Fruit fly (Drosophila melanogaster) whole organism, embryonic: Measurements from ENCODE around the gene CG43333.

Experiments
- Aef1 ChIP-seq: fragments of 200-800 bp; sonication (Bioruptor generic); IDR thresholded peaks from 3 replicates; pipeline ENCODE4 v1.3.6; 2022; ENCODE audit warnings: missing biosample characterization, missing genetic modification characterization
- CG11085 ChIP-seq: fragments of 200-800 bp; sonication (Bioruptor generic); IDR thresholded peaks from 2 replicates; pipeline ENCODE4 v1.3.6; 2022; ENCODE audit warnings: missing biosample characterization, missing genetic modification characterization
- CG11504 ChIP-seq: fragments of 200-800 bp; sonication (Bioruptor generic); optimal IDR thresholded peaks from 3 replicates; lab custom pipeline; 2019; ENCODE audit warnings: missing biosample characterization, mild to moderate bottlenecking, missing genetic modification characterization, moderate library complexity
- CG11560 ChIP-seq: fragments of 200-800 bp; sonication (Bioruptor generic); IDR thresholded peaks from 3 replicates; pipeline ENCODE4 v1.3.6; 2022; ENCODE audit warnings: missing biosample characterization, missing genetic modification characterization
- CG1233 ChIP-seq: fragments of 200-800 bp; sonication (Bioruptor generic); optimal IDR thresholded peaks from 4 replicates; lab custom pipeline; 2018; ENCODE audit warnings: missing biosample characterization, mild to moderate bottlenecking, missing genetic modification characterization
- CG12659 ChIP-seq: fragments of 200-800 bp; sonication (Bioruptor generic); optimal IDR thresholded peaks from 3 replicates; lab custom pipeline; 2017; ENCODE audit warnings: mild to moderate bottlenecking, missing biosample characterization, missing genetic modification reagents, missing genetic modification characterization
- CG13775 ChIP-seq: fragments of 200-800 bp; sonication (Bioruptor generic); optimal IDR thresholded peaks from 3 replicates; lab custom pipeline; 2017; ENCODE audit warnings: missing biosample characterization, mild to moderate bottlenecking, missing genetic modification characterization
- CG14050 ChIP-seq: fragments of 200-800 bp; sonication (Bioruptor generic); IDR thresholded peaks from 3 replicates; pipeline ENCODE4 v1.3.6; 2022; ENCODE audit warnings: missing biosample characterization, missing genetic modification characterization
- CG1603 ChIP-seq: fragments of 200-800 bp; sonication (Bioruptor generic); optimal IDR thresholded peaks from 2 replicates; lab custom pipeline; 2019; ENCODE audit warnings: missing biosample characterization, mild to moderate bottlenecking, missing genetic modification characterization, moderate library complexity
- CG1832 ChIP-seq: fragments of 200-800 bp; sonication (Bioruptor generic); optimal IDR thresholded peaks from 2 replicates; lab custom pipeline; 2017; ENCODE audit warnings: missing biosample characterization, mild to moderate bottlenecking, missing genetic modification characterization, inconsistent platforms
- CG18599 ChIP-seq: fragments of 200-800 bp; sonication (Bioruptor generic); optimal IDR thresholded peaks from 3 replicates; lab custom pipeline; 2017; ENCODE audit warnings: missing biosample characterization, missing genetic modification characterization, mild to moderate bottlenecking, moderate library complexity, missing genetic modification reagents
- CG2712 ChIP-seq: fragments of 200-800 bp; optimal IDR thresholded peaks from 3 replicates; lab custom pipeline; 2019; ENCODE audit warnings: missing biosample characterization, mild to moderate bottlenecking, missing genetic modification characterization, moderate library complexity
- CG30403 ChIP-seq: fragments of 200-800 bp; sonication (Bioruptor generic); optimal IDR thresholded peaks from 3 replicates; lab custom pipeline; 2016; ENCODE audit warnings: missing biosample characterization, missing genetic modification characterization
- CG32772 ChIP-seq: fragments of 200-800 bp; sonication (Bioruptor generic); IDR thresholded peaks from 2 replicates; pipeline ENCODE4 v1.3.6; 2022; ENCODE audit warnings: missing biosample characterization, missing genetic modification characterization
- CG3847 ChIP-seq: fragments of 200-800 bp; sonication (Bioruptor generic); IDR thresholded peaks from 2 replicates; pipeline ENCODE4 v1.3.6; 2022; ENCODE audit warnings: missing biosample characterization, missing genetic modification characterization
- CG6689 ChIP-seq: fragments of 200-800 bp; sonication (Bioruptor generic); IDR thresholded peaks from 2 replicates; pipeline ENCODE4 v1.3.6; 2022; ENCODE audit warnings: missing biosample characterization, missing genetic modification characterization
- CG7372 ChIP-seq: fragments of 200-800 bp; sonication (Bioruptor generic); IDR thresholded peaks from 2 replicates; pipeline ENCODE4 v1.3.6; 2022; ENCODE audit warnings: missing biosample characterization, missing genetic modification characterization
- CG9727 ChIP-seq: fragments of 200-800 bp; sonication (Bioruptor generic); optimal IDR thresholded peaks from 3 replicates; lab custom pipeline; 2017; ENCODE audit warnings: missing biosample characterization, mild to moderate bottlenecking, missing genetic modification characterization
- CG9876 ChIP-seq: fragments of 200-800 bp; sonication (Bioruptor generic); optimal IDR thresholded peaks from 2 replicates; lab custom pipeline; 2016; ENCODE audit warnings: missing biosample characterization, missing genetic modification characterization
- CG9932 ChIP-seq: fragments of 200-800 bp; sonication (Bioruptor generic); IDR thresholded peaks from 2 replicates; pipeline ENCODE4 v1.3.6; 2022; ENCODE audit warnings: missing biosample characterization, missing genetic modification characterization
- E2f2 ChIP-seq: fragments of 200-800 bp; sonication (Bioruptor generic); IDR thresholded peaks from 2 replicates; pipeline ENCODE4 v1.3.6; 2022; ENCODE audit warnings: missing biosample characterization, missing genetic modification characterization
- ERR ChIP-seq: fragments of 200-800 bp; sonication (Bioruptor generic); optimal IDR thresholded peaks from 2 replicates; lab custom pipeline; 2016; ENCODE audit warnings: missing biosample characterization, missing genetic modification characterization
- HHEX ChIP-seq: fragments of 200-800 bp; sonication (Bioruptor generic); optimal IDR thresholded peaks from 3 replicates; lab custom pipeline; 2017; ENCODE audit warnings: missing biosample characterization, mild to moderate bottlenecking, missing genetic modification characterization, missing genetic modification reagents
- HLH4C ChIP-seq: fragments of 200-800 bp; sonication (Bioruptor generic); IDR thresholded peaks from 3 replicates; pipeline ENCODE4 v1.3.6; 2022; ENCODE audit warnings: missing biosample characterization, missing genetic modification characterization; ENCODE audit not compliant: partially characterized antibody
- Max ChIP-seq: fragments of 200-800 bp; sonication (Bioruptor generic); optimal IDR thresholded peaks from 2 replicates; lab custom pipeline; 2016; ENCODE audit warnings: missing biosample characterization, mild to moderate bottlenecking, missing genetic modification characterization
- Myb ChIP-seq: fragments of 200-800 bp; sonication (Bioruptor generic); optimal IDR thresholded peaks from 2 replicates; lab custom pipeline; 2016; ENCODE audit warnings: missing biosample characterization, missing genetic modification characterization
- Oaz ChIP-seq: fragments of 200-800 bp; sonication (Bioruptor generic); IDR thresholded peaks from 2 replicates; pipeline ENCODE4 v1.3.6; 2022; ENCODE audit warnings: missing biosample characterization, missing genetic modification characterization
- Oli ChIP-seq: fragments of 200-800 bp; sonication (Bioruptor generic); optimal IDR thresholded peaks from 2 replicates; lab custom pipeline; 2018; ENCODE audit warnings: missing biosample characterization, mild to moderate bottlenecking, missing genetic modification characterization, moderate library complexity
- PHDP ChIP-seq: fragments of 200-800 bp; sonication (Bioruptor generic); optimal IDR thresholded peaks from 3 replicates; lab custom pipeline; 2018; ENCODE audit warnings: missing biosample characterization, mild to moderate bottlenecking, missing genetic modification characterization, moderate library complexity
- Poxn ChIP-seq: fragments of 200-800 bp; sonication (Bioruptor generic); IDR thresholded peaks from 2 replicates; pipeline ENCODE4 v1.3.6; 2022; ENCODE audit warnings: missing biosample characterization, missing genetic modification characterization
- TFAM ChIP-seq: fragments of 200-800 bp; sonication (Bioruptor generic); optimal IDR thresholded peaks from 2 replicates; lab custom pipeline; 2017; ENCODE audit warnings: missing biosample characterization, missing genetic modification characterization, inconsistent platforms
- Xbp1 ChIP-seq: fragments of 200-800 bp; sonication (Bioruptor generic); optimal IDR thresholded peaks from 3 replicates; lab custom pipeline; 2016; ENCODE audit warnings: missing biosample characterization, mild to moderate bottlenecking, missing genetic modification characterization
- br ChIP-seq: fragments of >200 bp; optimal IDR thresholded peaks from 2 replicates; lab custom pipeline; 2017
- caup ChIP-seq: fragments of 200-800 bp; sonication (Bioruptor generic); optimal IDR thresholded peaks from 3 replicates; lab custom pipeline; 2017; ENCODE audit warnings: missing biosample characterization, mild to moderate bottlenecking, missing genetic modification characterization, moderate library complexity; ENCODE audit not compliant: severe bottlenecking
- chif ChIP-seq, 2 experiments: fragments of 200-800 bp; sonication (Bioruptor generic); optimal IDR thresholded peaks; 3 replicates each; lab custom pipeline; 2016; ENCODE audit warnings: missing biosample characterization in 2 of 2, missing genetic modification characterization in 2 of 2
- disco-r ChIP-seq: fragments of 200-800 bp; sonication (Bioruptor generic); optimal IDR thresholded peaks from 2 replicates; lab custom pipeline; 2016; ENCODE audit warnings: missing biosample characterization, missing genetic modification characterization
- dpn ChIP-seq, 2 experiments: fragments of 200-800 bp; sonication (Bioruptor generic); optimal IDR thresholded peaks; 3 replicates each; lab custom pipeline; 2016; ENCODE audit warnings: missing biosample characterization in 2 of 2, missing genetic modification characterization in 2 of 2
- exex ChIP-seq: fragments of 200-800 bp; sonication (Bioruptor generic); optimal IDR thresholded peaks from 4 replicates; lab custom pipeline; 2018; ENCODE audit warnings: missing biosample characterization, mild to moderate bottlenecking, missing genetic modification characterization, moderate library complexity
- fd102C ChIP-seq: fragments of 200-800 bp; sonication (Bioruptor generic); optimal IDR thresholded peaks from 2 replicates; lab custom pipeline; 2018; ENCODE audit warnings: missing biosample characterization, mild to moderate bottlenecking, missing genetic modification characterization, moderate library complexity
- fd3F ChIP-seq: fragments of 200-800 bp; sonication (Bioruptor generic); optimal IDR thresholded peaks from 2 replicates; lab custom pipeline; 2018; ENCODE audit warnings: missing biosample characterization, mild to moderate bottlenecking, missing genetic modification characterization, moderate library complexity
- ftz-f1 ChIP-seq: fragments of 200-800 bp; sonication (Bioruptor generic); optimal IDR thresholded peaks from 2 replicates; lab custom pipeline; 2016; ENCODE audit warnings: missing biosample characterization, missing genetic modification characterization
- gsb ChIP-seq: fragments of 200-800 bp; sonication (Bioruptor generic); IDR thresholded peaks from 2 replicates; pipeline ENCODE4 v1.3.6; 2022; ENCODE audit warnings: missing biosample characterization, missing genetic modification characterization
- gt ChIP-seq: fragments of 200-800 bp; sonication (Bioruptor generic); IDR thresholded peaks from 2 replicates; pipeline ENCODE4 v1.3.6; 2022; ENCODE audit warnings: missing biosample characterization, missing genetic modification characterization
- mld ChIP-seq: fragments of 200-800 bp; sonication (Bioruptor generic); IDR thresholded peaks from 3 replicates; pipeline ENCODE4 v1.3.6; 2022; ENCODE audit warnings: missing biosample characterization, missing genetic modification characterization; ENCODE audit not compliant: partially characterized antibody
- oc ChIP-seq: fragments of 200-800 bp; sonication (Bioruptor generic); optimal IDR thresholded peaks from 2 replicates; lab custom pipeline; 2018; ENCODE audit warnings: missing biosample characterization, mild to moderate bottlenecking, missing genetic modification characterization, moderate library complexity
- pb ChIP-seq: fragments of 200-800 bp; sonication (Bioruptor generic); optimal IDR thresholded peaks from 3 replicates; lab custom pipeline; 2016; ENCODE audit warnings: missing biosample characterization, missing genetic modification characterization
- prd ChIP-seq, 3 experiments: fragments of >200 bp in 2 of 3; fragments of 200-800 bp in 1 of 3; sonication (Bioruptor generic) in 1 of 3; optimal IDR thresholded peaks in 2 of 3; IDR thresholded peaks in 1 of 3; 2 replicates in 2 of 3; 3 replicates in 1 of 3; pipeline versions ENCODE4 v1.3.6 to Lab custom; 2017 to 2022; ENCODE audit warnings: missing biosample characterization in 1 of 3, missing genetic modification characterization in 1 of 3
- sr ChIP-seq: fragments of 200-800 bp; sonication (Bioruptor generic); IDR thresholded peaks from 3 replicates; pipeline ENCODE4 v1.3.6; 2022; ENCODE audit warnings: missing biosample characterization, missing genetic modification characterization
- tio ChIP-seq: fragments of 200-800 bp; sonication (Bioruptor generic); optimal IDR thresholded peaks from 2 replicates; lab custom pipeline; 2017; ENCODE audit warnings: missing biosample characterization, missing genetic modification characterization, inconsistent platforms
- unpg ChIP-seq: fragments of 200-800 bp; sonication (Bioruptor generic); optimal IDR thresholded peaks from 3 replicates; lab custom pipeline; 2018; ENCODE audit warnings: missing biosample characterization, mild to moderate bottlenecking, missing genetic modification characterization, moderate library complexity

Gene CG43333

dm6 chr2L:14141238-14141637 is 39.2 kb downstream of the CG43333 start (continued):
- TF ChIP-seq gsb (GFP tag; lab: Robert Waterston, UW) (no peak), PHDP (tag; lab: Kevin White, UChicago) (peak; percentile 55), CG18599 (GFP tag; lab: Kevin White, UChicago) (peak; percentile 85), prd (optimal IDR thresholded peaks at IDR 0.05; lab: Kevin White, UChicago) (no peak), prd (GFP tag; IDR thresholded peaks at IDR 0.05; lab: Robert Waterston, UW) (peak; percentile 46; the same call in 1 of the 3 replicates), Max (GFP tag; lab: Kevin White, UChicago) (no peak), CG14050 (GFP tag; lab: Robert Waterston, UW) (peak; percentile 9; the same call in 1 of the 3 replicates), fd3F (GFP tag; lab: Kevin White, UChicago) (no peak), unpg (GFP tag; lab: Kevin White, UChicago) (peak; percentile 44), CG9932 (GFP tag; lab: Robert Waterston, UW) (peak; percentile 38; the same call in 1 of the 2 replicates), Myb (GFP tag; lab: Kevin White, UChicago) (peak; percentile 28), CG13775 (no peak), Aef1 (GFP tag; lab: Robert Waterston, UW) (peak; percentile 32; the same call in 2 of the 3 replicates), dpn (GFP tag; optimal IDR thresholded peaks at IDR 0.05; lab: Kevin White, UChicago) (peak in 1 of 2 experiments; percentile 31), Poxn (no peak), Oaz (GFP tag; lab: Robert Waterston, UW) (peak; percentile 43; the same call in 1 of the 2 replicates), pb (GFP tag; lab: Kevin White, UChicago) (no peak), CG1832 (GFP tag; lab: Kevin White, UChicago) (no peak), caup (GFP tag; lab: Kevin White, UChicago) (peak; percentile 27), CG30403 (peak; percentile 39), chif (GFP tag; optimal IDR thresholded peaks at IDR 0.05; lab: Kevin White, UChicago) (peak in 1 of 2 experiments; percentile 1), TFAM (GFP tag; lab: Kevin White, UChicago) (no peak), CG6689 (peak; percentile 32; the same call in 1 of the 2 replicates), CG32772 (GFP tag; lab: Robert Waterston, UW) (0 out of 2 replicates have a peak, but pooled peaks have one; percentile 15), Xbp1 (no peak), oc (tag; lab: Kevin White, UChicago) (no peak), disco-r (GFP tag; lab: Kevin White, UChicago) (no peak), gt (no peak), CG12659 (GFP tag; lab: Kevin White, UChicago) (peak; percentile 29), CG11504 (peak; percentile 61), CG7372 (no peak), CG11085 (GFP tag; lab: Robert Waterston, UW) (no peak), CG11560 (no peak), HLH4C (GFP tag; lab: Robert Waterston, UW) (no peak), CG1233 (GFP tag; lab: Kevin White, UChicago) (peak; percentile 28), ERR (peak; percentile 28), CG1603 (tag; lab: Kevin White, UChicago) (peak; percentile 39), CG9727 (GFP tag; lab: Kevin White, UChicago) (peak; percentile 31), CG2712 (tag; lab: Kevin White, UChicago) (peak; percentile 27), mld (GFP tag; lab: Robert Waterston, UW) (no peak), Oli (tag; lab: Kevin White, UChicago) (peak; percentile 25), fd102C (no peak), E2f2 (GFP tag; lab: Robert Waterston, UW) (0 out of 2 replicates have a peak, but pooled peaks have one; percentile 17), HHEX (GFP tag; lab: Kevin White, UChicago) (peak; percentile 55), ftz-f1 (GFP tag; lab: Kevin White, UChicago) (no peak), tio (peak; percentile 6), sr (no peak), exex (no peak), br (lab: Kevin White, UChicago) (no peak), CG9876 (GFP tag; lab: Kevin White, UChicago) (peak; percentile 6), CG3847 (GFP tag; lab: Robert Waterston, UW) (peak; percentile 46)
